Fruit fly (Drosophila melanogaster) whole organism, embryonic: ENCODE results near the gene CG5697.

ENCODE experiments used
- ATbp ChIP-seq: fragments of 200-800 bp; sonication (Bioruptor generic); optimal IDR thresholded peaks from 2 replicates; lab custom pipeline; 2017; ENCODE audit warnings: missing biosample characterization, mild to moderate bottlenecking, missing genetic modification characterization, missing genetic modification reagents
- Aef1 ChIP-seq: fragments of 200-800 bp; sonication (Bioruptor generic); IDR thresholded peaks from 3 replicates; pipeline ENCODE4 v1.3.6; 2022; ENCODE audit warnings: missing biosample characterization, missing genetic modification characterization
- Antp ChIP-seq: fragments of 200-800 bp; sonication (Bioruptor generic); optimal IDR thresholded peaks from 3 replicates; lab custom pipeline; 2016; ENCODE audit warnings: missing biosample characterization, missing genetic modification characterization
- Bgb ChIP-seq: fragments of 200-800 bp; sonication (Bioruptor generic); IDR thresholded peaks from 2 replicates; pipeline ENCODE4 v1.3.6; 2022; ENCODE audit warnings: missing biosample characterization, missing genetic modification characterization; ENCODE audit not compliant: partially characterized antibody
- CG10147 ChIP-seq: fragments of 200-800 bp; sonication (Bioruptor generic); optimal IDR thresholded peaks from 2 replicates; lab custom pipeline; 2019; ENCODE audit warnings: missing biosample characterization, mild to moderate bottlenecking, missing genetic modification characterization, moderate library complexity
- CG1024 ChIP-seq: fragments of 200-800 bp; sonication (Bioruptor generic); IDR thresholded peaks from 2 replicates; pipeline ENCODE4 v1.3.6; 2022; ENCODE audit warnings: missing biosample characterization, missing genetic modification characterization
- CG10274 ChIP-seq: fragments of 200-800 bp; sonication (Bioruptor generic); optimal IDR thresholded peaks from 3 replicates; lab custom pipeline; 2017; ENCODE audit warnings: missing biosample characterization, mild to moderate bottlenecking, missing genetic modification characterization
- CG10431 ChIP-seq: fragments of 200-800 bp; sonication (Bioruptor generic); optimal IDR thresholded peaks from 3 replicates; lab custom pipeline; 2018; ENCODE audit warnings: missing biosample characterization, mild to moderate bottlenecking, missing genetic modification characterization
- CG12236 ChIP-seq: fragments of 200-800 bp; sonication (Bioruptor generic); optimal IDR thresholded peaks from 2 replicates; lab custom pipeline; 2016; ENCODE audit warnings: missing biosample characterization, missing genetic modification characterization
- CG13894 ChIP-seq: fragments of 200-800 bp; sonication (Bioruptor generic); optimal IDR thresholded peaks from 3 replicates; lab custom pipeline; 2018; ENCODE audit warnings: missing biosample characterization, mild to moderate bottlenecking, missing genetic modification characterization, moderate library complexity
- CG15011 ChIP-seq: fragments of 200-800 bp; sonication (Bioruptor generic); optimal IDR thresholded peaks from 3 replicates; lab custom pipeline; 2018; ENCODE audit warnings: missing biosample characterization, mild to moderate bottlenecking, missing genetic modification characterization
- CG15696 ChIP-seq: fragments of 200-800 bp; sonication (Bioruptor generic); optimal IDR thresholded peaks from 2 replicates; lab custom pipeline; 2019; ENCODE audit warnings: missing biosample characterization, mild to moderate bottlenecking, missing genetic modification characterization, moderate library complexity
- CG16863 ChIP-seq: fragments of 200-800 bp; sonication (Bioruptor generic); optimal IDR thresholded peaks from 3 replicates; lab custom pipeline; 2016; ENCODE audit warnings: missing biosample characterization, missing genetic modification characterization
- CG17385 ChIP-seq: fragments of 200-800 bp; sonication (Bioruptor generic); optimal IDR thresholded peaks from 3 replicates; lab custom pipeline; 2018; ENCODE audit warnings: missing biosample characterization, mild to moderate bottlenecking, missing genetic modification characterization
- CG2129 ChIP-seq: fragments of 200-800 bp; sonication (Bioruptor generic); IDR thresholded peaks from 2 replicates; pipeline ENCODE4 v1.3.6; 2022; ENCODE audit warnings: missing biosample characterization, missing genetic modification characterization; ENCODE audit not compliant: partially characterized antibody
- CG2875 ChIP-seq: fragments of 200-800 bp; sonication (Bioruptor generic); optimal IDR thresholded peaks from 2 replicates; lab custom pipeline; 2017; ENCODE audit warnings: missing biosample characterization, mild to moderate bottlenecking, missing genetic modification characterization, missing genetic modification reagents
- CG3163 ChIP-seq: fragments of 200-800 bp; sonication (Bioruptor generic); optimal IDR thresholded peaks from 3 replicates; lab custom pipeline; 2016; ENCODE audit warnings: missing biosample characterization, missing genetic modification characterization
- CG3847 ChIP-seq: fragments of 200-800 bp; sonication (Bioruptor generic); IDR thresholded peaks from 2 replicates; pipeline ENCODE4 v1.3.6; 2022; ENCODE audit warnings: missing biosample characterization, missing genetic modification characterization
- CG3995 ChIP-seq: fragments of 200-800 bp; sonication (Bioruptor generic); optimal IDR thresholded peaks from 3 replicates; lab custom pipeline; 2016; ENCODE audit warnings: missing biosample characterization, missing genetic modification characterization
- CG4328 ChIP-seq: fragments of 200-800 bp; sonication (Bioruptor generic); optimal IDR thresholded peaks from 3 replicates; lab custom pipeline; 2017; ENCODE audit warnings: missing biosample characterization, missing genetic modification reagents, missing genetic modification characterization
- CG4820 ChIP-seq: fragments of 200-800 bp; sonication (Bioruptor generic); optimal IDR thresholded peaks from 3 replicates; lab custom pipeline; 2016; ENCODE audit warnings: missing biosample characterization, missing genetic modification characterization
- CG6765 ChIP-seq: fragments of 200-800 bp; sonication (Bioruptor generic); optimal IDR thresholded peaks from 3 replicates; lab custom pipeline; 2017; ENCODE audit warnings: missing biosample characterization, mild to moderate bottlenecking, missing genetic modification characterization
- CG6791 ChIP-seq: fragments of 200-800 bp; sonication (Bioruptor generic); IDR thresholded peaks from 3 replicates; pipeline ENCODE4 v1.3.6; 2022; ENCODE audit warnings: missing biosample characterization, missing genetic modification characterization; ENCODE audit not compliant: partially characterized antibody
- CG8089 ChIP-seq: fragments of 200-800 bp; sonication (Bioruptor generic); optimal IDR thresholded peaks from 3 replicates; lab custom pipeline; 2016; ENCODE audit warnings: missing biosample characterization, missing genetic modification characterization
- CoRest ChIP-seq: fragments of 200-800 bp; sonication (Bioruptor generic); optimal IDR thresholded peaks from 3 replicates; lab custom pipeline; 2018; ENCODE audit warnings: missing biosample characterization, mild to moderate bottlenecking, missing genetic modification characterization, moderate library complexity
- Dip3 ChIP-seq: fragments of 200-800 bp; sonication (Bioruptor generic); optimal IDR thresholded peaks from 3 replicates; lab custom pipeline; 2016; ENCODE audit warnings: missing biosample characterization, missing genetic modification characterization
- Doc3 ChIP-seq: fragments of 200-800 bp; sonication (Bioruptor generic); IDR thresholded peaks from 3 replicates; pipeline ENCODE4 v1.3.6; 2022; ENCODE audit warnings: missing biosample characterization, missing genetic modification characterization; ENCODE audit not compliant: partially characterized antibody
- Hr78 ChIP-seq, 2 experiments: fragments of 200-800 bp in 1 of 2; fragments of >200 bp in 1 of 2; sonication (Bioruptor generic) in 1 of 2; optimal IDR thresholded peaks; 2 replicates each; lab custom pipeline; 2017 to 2019; ENCODE audit warnings: missing biosample characterization in 2 of 2, missing genetic modification characterization in 2 of 2, mild to moderate bottlenecking in 1 of 2, moderate library complexity in 1 of 2
- NC2α ChIP-seq: fragments of 200-800 bp; sonication (Bioruptor generic); optimal IDR thresholded peaks from 2 replicates; lab custom pipeline; 2016; ENCODE audit warnings: missing biosample characterization, missing genetic modification characterization
- NFAT ChIP-seq: fragments of 200-800 bp; sonication (Bioruptor generic); IDR thresholded peaks from 2 replicates; pipeline ENCODE4 v1.3.6; 2022; ENCODE audit warnings: missing biosample characterization, missing genetic modification characterization
- Neu2 ChIP-seq: fragments of 200-800 bp; sonication (Bioruptor generic); optimal IDR thresholded peaks from 3 replicates; lab custom pipeline; 2016; ENCODE audit warnings: missing biosample characterization, missing genetic modification characterization, borderline replicate concordance
- Nf-YB ChIP-seq: fragments of 200-800 bp; sonication (Bioruptor generic); optimal IDR thresholded peaks from 3 replicates; lab custom pipeline; 2019; ENCODE audit warnings: missing biosample characterization, mild to moderate bottlenecking, missing genetic modification characterization, moderate library complexity
- Ptx1 ChIP-seq: fragments of 200-800 bp; sonication (Bioruptor generic); IDR thresholded peaks from 2 replicates; pipeline ENCODE4 v1.3.6; 2022; ENCODE audit warnings: missing biosample characterization, missing genetic modification characterization
- Spps ChIP-seq: fragments of 200-800 bp; sonication (Bioruptor generic); optimal IDR thresholded peaks from 2 replicates; lab custom pipeline; 2018; ENCODE audit warnings: missing biosample characterization, mild to moderate bottlenecking, missing genetic modification characterization
- Xrp1 ChIP-seq: fragments of 200-800 bp; sonication (Bioruptor generic); IDR thresholded peaks from 2 replicates; pipeline ENCODE4 v1.3.6; 2022; ENCODE audit warnings: missing biosample characterization, missing genetic modification characterization
- bbx ChIP-seq: fragments of 200-800 bp; sonication (Bioruptor generic); IDR thresholded peaks from 2 replicates; pipeline ENCODE4 v1.3.6; 2022; ENCODE audit warnings: missing biosample characterization, missing genetic modification characterization; ENCODE audit not compliant: partially characterized antibody
- bigmax ChIP-seq: fragments of 200-800 bp; sonication (Bioruptor generic); optimal IDR thresholded peaks from 2 replicates; lab custom pipeline; 2018; ENCODE audit warnings: missing biosample characterization, mild to moderate bottlenecking, missing genetic modification characterization
- ci ChIP-seq: fragments of 200-800 bp; sonication (Bioruptor generic); IDR thresholded peaks from 3 replicates; pipeline ENCODE4 v1.3.6; 2022; ENCODE audit warnings: missing biosample characterization, missing genetic modification characterization
- cwo ChIP-seq: fragments of 200-800 bp; sonication (Bioruptor generic); optimal IDR thresholded peaks from 3 replicates; lab custom pipeline; 2017; ENCODE audit warnings: missing biosample characterization, missing genetic modification characterization, mild to moderate bottlenecking, moderate library complexity, missing genetic modification reagents
- fd96Cb ChIP-seq: fragments of 200-800 bp; sonication (Bioruptor generic); optimal IDR thresholded peaks from 2 replicates; lab custom pipeline; 2018; ENCODE audit warnings: missing biosample characterization, mild to moderate bottlenecking, missing genetic modification characterization, moderate library complexity
- ftz-f1 ChIP-seq: fragments of 200-800 bp; sonication (Bioruptor generic); optimal IDR thresholded peaks from 2 replicates; lab custom pipeline; 2016; ENCODE audit warnings: missing biosample characterization, missing genetic modification characterization
- grau ChIP-seq: fragments of 200-800 bp; optimal IDR thresholded peaks from 3 replicates; lab custom pipeline; 2019; ENCODE audit warnings: missing biosample characterization, mild to moderate bottlenecking, missing genetic modification characterization, moderate library complexity
- kni ChIP-seq: fragments of 200-800 bp; sonication (Bioruptor generic); optimal IDR thresholded peaks from 3 replicates; lab custom pipeline; 2017; ENCODE audit warnings: mild to moderate bottlenecking, missing biosample characterization, missing genetic modification reagents, missing genetic modification characterization
- lbe ChIP-seq: fragments of 200-800 bp; sonication (Bioruptor generic); optimal IDR thresholded peaks from 2 replicates; lab custom pipeline; 2016; ENCODE audit warnings: missing biosample characterization, mild to moderate bottlenecking, missing genetic modification characterization
- lilli ChIP-seq: fragments of 200-800 bp; sonication (Bioruptor generic); optimal IDR thresholded peaks from 3 replicates; lab custom pipeline; 2016; ENCODE audit warnings: missing biosample characterization, missing genetic modification characterization
- odd ChIP-seq: fragments of 200-800 bp; sonication (Bioruptor generic); optimal IDR thresholded peaks from 2 replicates; lab custom pipeline; 2017; ENCODE audit warnings: missing biosample characterization, mild to moderate bottlenecking, missing genetic modification characterization
- trem ChIP-seq: fragments of 200-800 bp; optimal IDR thresholded peaks from 3 replicates; lab custom pipeline; 2019; ENCODE audit warnings: missing biosample characterization, mild to moderate bottlenecking, missing genetic modification characterization, moderate library complexity
- zfh2 ChIP-seq: fragments of 200-800 bp; sonication (Bioruptor generic); optimal IDR thresholded peaks from 2 replicates; lab custom pipeline; 2016; ENCODE audit warnings: missing biosample characterization, missing genetic modification characterization

The CG5697 gene

dm6 chr3R:21060430-21061245 is 44.9 kb downstream of the CG5697 start, which contains the start of gene Mvl (continued):
- TF ChIP-seq ATbp (peak; percentile 55), CG16863 (GFP tag; lab: Kevin White, UChicago) (no peak), cwo (peak; percentile 30), fd96Cb (tag; lab: Kevin White, UChicago) (no peak), Bgb (peak; percentile 48; the same call in 1 of the 2 replicates), Hr78 (GFP tag; optimal IDR thresholded peaks at IDR 0.05; lab: Kevin White, UChicago) (no peak), NC2α (no peak), ftz-f1 (GFP tag; lab: Kevin White, UChicago) (peak; percentile 82), Spps (peak; percentile 6), CG8089 (GFP tag; lab: Kevin White, UChicago) (no peak), CG6765 (GFP tag; lab: Kevin White, UChicago) (peak; percentile 20), lbe (GFP tag; lab: Kevin White, UChicago) (no peak), CG10274 (no peak), Antp (no peak), bbx (GFP tag; lab: Robert Waterston, UW) (peak; percentile 38; the same call in 1 of the 2 replicates), ci (no peak), bigmax (GFP tag; lab: Kevin White, UChicago) (peak; percentile 82), NFAT (GFP tag; lab: Robert Waterston, UW) (no peak), CG3995 (GFP tag; lab: Kevin White, UChicago) (no peak), CG3847 (peak; percentile 34; the same call in 1 of the 2 replicates), CG10147 (GFP tag; lab: Kevin White, UChicago) (no peak), trem (tag; lab: Kevin White, UChicago) (peak; percentile 56), CG10431 (GFP tag; lab: Kevin White, UChicago) (no peak), CG12236 (GFP tag; lab: Kevin White, UChicago) (no peak), CG15011 (no peak), zfh2 (GFP tag; lab: Kevin White, UChicago) (no peak), CG6791 (peak; percentile 59; the same call in 1 of the 3 replicates), CG2129 (no peak), grau (tag; lab: Kevin White, UChicago) (peak; percentile 4), Dip3 (no peak), CG2875 (no peak), kni (GFP tag; lab: Kevin White, UChicago) (peak; percentile 58), Ptx1 (no peak), CG4820 (GFP tag; lab: Kevin White, UChicago) (no peak), CG17385 (GFP tag; lab: Kevin White, UChicago) (no peak), CG15696 (tag; lab: Kevin White, UChicago) (no peak), Aef1 (GFP tag; lab: Robert Waterston, UW) (no peak), Nf-YB (GFP tag; lab: Kevin White, UChicago) (no peak), CG4328 (GFP tag; lab: Kevin White, UChicago) (no peak), CoRest (tag; lab: Kevin White, UChicago) (peak; percentile 47), Xrp1 (no peak), CG1024 (no peak), odd (GFP tag; lab: Kevin White, UChicago) (no peak), Neu2 (no peak), CG13894 (tag; lab: Kevin White, UChicago) (peak; percentile 96), Doc3 (no peak), CG3163 (GFP tag; lab: Kevin White, UChicago) (peak; percentile 41), lilli (GFP tag; lab: Kevin White, UChicago) (peak; percentile 29)
